Worm (Caenorhabditis elegans) whole organism, young adult: ENCODE results near the gene C16C4.17.

ENCODE experiments used
- Y53G8AR.9 ChIP-seq: fragments of 200-800 bp; sonication (Bioruptor generic); conservative IDR thresholded peaks from 2 replicates; pipeline ENCODE4 v1.3.6; 2022; ENCODE audit warnings: missing genetic modification reagents, missing genetic modification characterization, missing compliant biosample characterization
- ZK185.1 ChIP-seq: sonication (generic microtip); optimal IDR thresholded peaks from 2 replicates; lab custom pipeline; 2016; ENCODE audit warnings: mild to moderate bottlenecking, missing genetic modification characterization, missing compliant biosample characterization; ENCODE audit not compliant: poor library complexity, severe bottlenecking
- ama-1 ChIP-seq, 3 experiments: fragments of 150-350 bp in 1 of 3; sonication (generic microtip) in 2 of 3; optimal IDR thresholded peaks; 2 replicates each; lab custom pipeline; 2014 to 2018; ENCODE audit warnings: missing biosample characterization in 2 of 3, missing genetic modification characterization in 2 of 3, missing genetic modification reagents in 2 of 3
- aptf-3 ChIP-seq: fragments of 200-800 bp; sonication (Bioruptor generic); IDR thresholded peaks from 2 replicates; pipeline ENCODE4 v1.3.6; 2022; ENCODE audit warnings: missing genetic modification characterization, missing compliant biosample characterization
- atf-7 ChIP-seq: sonication (generic microtip); optimal IDR thresholded peaks from 2 replicates; lab custom pipeline; 2017; ENCODE audit warnings: mild to moderate bottlenecking, missing genetic modification characterization, missing compliant biosample characterization
- attf-3 ChIP-seq: fragments of 200-800 bp; sonication (Bioruptor generic); conservative IDR thresholded peaks from 2 replicates; pipeline ENCODE4 v1.3.6; 2022; ENCODE audit warnings: missing genetic modification reagents, missing genetic modification characterization, missing compliant biosample characterization
- ceh-79 ChIP-seq: sonication (generic microtip); optimal IDR thresholded peaks from 2 replicates; lab custom pipeline; 2017; ENCODE audit warnings: mild to moderate bottlenecking, missing genetic modification characterization, missing compliant biosample characterization
- dpl-1 ChIP-seq: fragments of 150-350 bp; optimal IDR thresholded peaks from 2 replicates; lab custom pipeline; 2014; ENCODE audit warnings: missing biosample characterization, missing genetic modification reagents, missing genetic modification characterization
- efl-1 ChIP-seq: fragments of 150-350 bp; optimal IDR thresholded peaks from 2 replicates; lab custom pipeline; 2014; ENCODE audit warnings: missing biosample characterization, missing genetic modification reagents, missing genetic modification characterization
- tlf-1 ChIP-seq: fragments of 200-800 bp; sonication (Bioruptor generic); optimal IDR thresholded peaks from 2 replicates; lab custom pipeline; 2018; ENCODE audit warnings: mild to moderate bottlenecking, missing genetic modification characterization, missing compliant biosample characterization
- unc-62 ChIP-seq: fragments of 150-350 bp; optimal IDR thresholded peaks from 2 replicates; lab custom pipeline; 2014; ENCODE audit warnings: missing biosample characterization, missing genetic modification reagents, missing genetic modification characterization
- ztf-26 ChIP-seq: sonication (generic microtip); optimal IDR thresholded peaks from 2 replicates; lab custom pipeline; 2017; ENCODE audit warnings: missing genetic modification characterization, missing compliant biosample characterization

- TF ChIP-seq ztf-26 (tag; lab: Kevin White, UChicago) = no peak
- no peak for TF ChIP-seq attf-3 (GFP tag; lab: Robert Waterston, UW)
- TF ChIP-seq ama-1 (optimal IDR thresholded peaks at IDR 0.05; lab: Kevin White, UChicago) = no peak
- TF ChIP-seq ama-1 (GFP tag; optimal IDR thresholded peaks at IDR 0.05; lab: Kevin White, UChicago) = no peak
- TF ChIP-seq aptf-3 (GFP tag; lab: Robert Waterston, UW) = no peak
- no peak for TF ChIP-seq Y53G8AR.9 (GFP tag; lab: Robert Waterston, UW)
- TF ChIP-seq atf-7 = no peak
- TF ChIP-seq unc-62 (GFP tag; lab: Kevin White, UChicago) = no peak
- no peak for TF ChIP-seq ZK185.1 (tag; lab: Kevin White, UChicago)
- TF ChIP-seq tlf-1 (GFP tag; lab: Kevin White, UChicago) = no peak
- no peak for TF ChIP-seq efl-1
- no peak for TF ChIP-seq dpl-1 (GFP tag; lab: Kevin White, UChicago)
- no peak for TF ChIP-seq ceh-79 (tag; lab: Kevin White, UChicago)
Measured at ce11 chrII:1870875-1871592, 6.7 kb downstream of the C16C4.17 start, which contains the start of gene math-10.
